Worm (Caenorhabditis elegans) whole organism, L2 larva: ENCODE data around the gene acs-7.
A peak's percentile ranks its signal among the peaks of the same experiment; 100 is the strongest.

Source experiments
- C34F6.9 ChIP-seq: fragments of 150-350 bp; optimal IDR thresholded peaks from 2 replicates; lab custom pipeline; 2014; ENCODE audit warnings: missing biosample characterization, missing genetic modification characterization
- F13H6.1 ChIP-seq: sonication (generic microtip); optimal IDR thresholded peaks from 2 replicates; lab custom pipeline; 2016; ENCODE audit warnings: missing genetic modification characterization, missing compliant biosample characterization
- ama-1 ChIP-seq: fragments of 150-350 bp; optimal IDR thresholded peaks from 2 replicates; lab custom pipeline; 2018; ENCODE audit warnings: inconsistent platforms
- ceh-16 ChIP-seq: fragments of 150-350 bp; optimal IDR thresholded peaks from 2 replicates; lab custom pipeline; 2014; ENCODE audit warnings: missing biosample characterization, missing genetic modification characterization
- crh-2 ChIP-seq: sonication (generic microtip); optimal IDR thresholded peaks from 2 replicates; lab custom pipeline; 2017; ENCODE audit warnings: missing biosample characterization, missing genetic modification characterization
- dmd-4 ChIP-seq: sonication (generic microtip); optimal IDR thresholded peaks from 2 replicates; lab custom pipeline; 2017; ENCODE audit warnings: missing biosample characterization, missing genetic modification characterization
- egl-27 ChIP-seq: sonication (generic microtip); optimal IDR thresholded peaks from 3 replicates; lab custom pipeline; 2017; ENCODE audit warnings: missing biosample characterization, missing genetic modification reagents, missing genetic modification characterization
- elt-1 ChIP-seq: fragments of 150-350 bp; optimal IDR thresholded peaks from 2 replicates; lab custom pipeline; 2014; ENCODE audit warnings: missing biosample characterization, missing genetic modification characterization
- fos-1 ChIP-seq: fragments of 150-350 bp; optimal IDR thresholded peaks from 2 replicates; lab custom pipeline; 2014; ENCODE audit warnings: missing biosample characterization, missing genetic modification characterization
- gmeb-1 ChIP-seq: fragments of 150-350 bp; optimal IDR thresholded peaks from 2 replicates; lab custom pipeline; 2014; ENCODE audit warnings: missing biosample characterization, missing genetic modification characterization
- lin-13 ChIP-seq: fragments of 150-350 bp; optimal IDR thresholded peaks from 2 replicates; lab custom pipeline; 2014; ENCODE audit warnings: missing biosample characterization, missing genetic modification reagents, missing genetic modification characterization
- lsy-2 ChIP-seq, 2 experiments: fragments of 150-350 bp in 1 of 2; sonication (generic microtip) in 1 of 2; optimal IDR thresholded peaks; 2 replicates each; lab custom pipeline; 2014 to 2017; ENCODE audit warnings: missing biosample characterization in 2 of 2, missing genetic modification characterization in 2 of 2
- mab-5 ChIP-seq: fragments of 150-350 bp; optimal IDR thresholded peaks from 2 replicates; lab custom pipeline; 2014; ENCODE audit warnings: missing biosample characterization, missing genetic modification characterization
- mbf-1 ChIP-seq: sonication (generic microtip); optimal IDR thresholded peaks from 2 replicates; lab custom pipeline; 2017; ENCODE audit warnings: missing biosample characterization, missing genetic modification characterization
- mdl-1 ChIP-seq, 2 experiments: fragments of 150-350 bp in 1 of 2; sonication (generic microtip) in 1 of 2; optimal IDR thresholded peaks; 2 replicates each; lab custom pipeline; 2017; ENCODE audit warnings: missing biosample characterization in 2 of 2, missing genetic modification characterization in 2 of 2
- nhr-10 ChIP-seq: sonication (generic microtip); optimal IDR thresholded peaks from 2 replicates; lab custom pipeline; 2017; ENCODE audit warnings: missing biosample characterization, missing genetic modification characterization
- nhr-11 ChIP-seq: fragments of 150-350 bp; optimal IDR thresholded peaks from 2 replicates; lab custom pipeline; 2014; ENCODE audit warnings: missing biosample characterization, missing genetic modification characterization
- nhr-12 ChIP-seq: fragments of 150-350 bp; optimal IDR thresholded peaks from 2 replicates; lab custom pipeline; 2014; ENCODE audit warnings: missing biosample characterization, missing genetic modification characterization
- nhr-129 ChIP-seq: fragments of 150-350 bp; optimal IDR thresholded peaks from 2 replicates; lab custom pipeline; 2014; ENCODE audit warnings: missing biosample characterization, missing genetic modification characterization
- nhr-23 ChIP-seq: fragments of 150-350 bp; optimal IDR thresholded peaks from 2 replicates; lab custom pipeline; 2014; ENCODE audit warnings: missing biosample characterization, missing genetic modification reagents, missing genetic modification characterization
- nhr-237 ChIP-seq: fragments of 150-350 bp; optimal IDR thresholded peaks from 2 replicates; lab custom pipeline; 2014; ENCODE audit warnings: missing biosample characterization, missing genetic modification characterization
- nhr-25 ChIP-seq: fragments of 150-350 bp; sonication (generic microtip); optimal IDR thresholded peaks from 3 replicates; lab custom pipeline; 2014; ENCODE audit warnings: missing biosample characterization, missing genetic modification characterization
- nhr-6 ChIP-seq: fragments of 150-350 bp; optimal IDR thresholded peaks from 2 replicates; lab custom pipeline; 2014; ENCODE audit warnings: missing biosample characterization, missing genetic modification characterization
- nhr-77 ChIP-seq: fragments of 150-350 bp; optimal IDR thresholded peaks from 2 replicates; lab custom pipeline; 2014; ENCODE audit warnings: missing biosample characterization, missing genetic modification characterization
- peb-1 ChIP-seq: fragments of 150-350 bp; optimal IDR thresholded peaks from 2 replicates; lab custom pipeline; 2014; ENCODE audit warnings: missing biosample characterization, missing genetic modification characterization
- sma-3 ChIP-seq: sonication (generic microtip); optimal IDR thresholded peaks from 2 replicates; lab custom pipeline; 2016; ENCODE audit warnings: missing genetic modification reagents, missing genetic modification characterization, missing compliant biosample characterization
- sma-9 ChIP-seq, 2 experiments: fragments of 150-350 bp in 1 of 2; sonication (generic microtip) in 1 of 2; optimal IDR thresholded peaks; 2 replicates each; lab custom pipeline; 2014 to 2016; ENCODE audit warnings: missing genetic modification characterization in 2 of 2, mild to moderate bottlenecking in 1 of 2, missing biosample characterization in 1 of 2, missing compliant biosample characterization in 1 of 2, missing genetic modification reagents in 1 of 2, moderate library complexity in 1 of 2
- unc-39 ChIP-seq: fragments of 150-350 bp; optimal IDR thresholded peaks from 2 replicates; lab custom pipeline; 2014; ENCODE audit warnings: missing biosample characterization, missing genetic modification characterization
- unc-55 ChIP-seq: fragments of 150-350 bp; sonication (generic microtip); optimal IDR thresholded peaks from 3 replicates; lab custom pipeline; 2014; ENCODE audit warnings: missing biosample characterization, missing genetic modification reagents, missing genetic modification characterization
- unc-62 ChIP-seq: fragments of 150-350 bp; optimal IDR thresholded peaks from 2 replicates; lab custom pipeline; 2014; ENCODE audit warnings: missing biosample characterization, missing genetic modification reagents, missing genetic modification characterization
- ztf-1 ChIP-seq: fragments of 200-800 bp; sonication (Bioruptor generic); conservative IDR thresholded peaks from 2 replicates; pipeline ENCODE4 v1.3.6; 2022; ENCODE audit warnings: missing genetic modification characterization, missing compliant biosample characterization
- ztf-11 ChIP-seq: sonication (generic microtip); optimal IDR thresholded peaks from 2 replicates; lab custom pipeline; 2017; ENCODE audit warnings: missing biosample characterization, missing genetic modification characterization
- ztf-4 ChIP-seq: fragments of 150-350 bp; optimal IDR thresholded peaks from 2 replicates; lab custom pipeline; 2014; ENCODE audit warnings: missing biosample characterization, missing genetic modification characterization

Gene acs-7

DNA sequence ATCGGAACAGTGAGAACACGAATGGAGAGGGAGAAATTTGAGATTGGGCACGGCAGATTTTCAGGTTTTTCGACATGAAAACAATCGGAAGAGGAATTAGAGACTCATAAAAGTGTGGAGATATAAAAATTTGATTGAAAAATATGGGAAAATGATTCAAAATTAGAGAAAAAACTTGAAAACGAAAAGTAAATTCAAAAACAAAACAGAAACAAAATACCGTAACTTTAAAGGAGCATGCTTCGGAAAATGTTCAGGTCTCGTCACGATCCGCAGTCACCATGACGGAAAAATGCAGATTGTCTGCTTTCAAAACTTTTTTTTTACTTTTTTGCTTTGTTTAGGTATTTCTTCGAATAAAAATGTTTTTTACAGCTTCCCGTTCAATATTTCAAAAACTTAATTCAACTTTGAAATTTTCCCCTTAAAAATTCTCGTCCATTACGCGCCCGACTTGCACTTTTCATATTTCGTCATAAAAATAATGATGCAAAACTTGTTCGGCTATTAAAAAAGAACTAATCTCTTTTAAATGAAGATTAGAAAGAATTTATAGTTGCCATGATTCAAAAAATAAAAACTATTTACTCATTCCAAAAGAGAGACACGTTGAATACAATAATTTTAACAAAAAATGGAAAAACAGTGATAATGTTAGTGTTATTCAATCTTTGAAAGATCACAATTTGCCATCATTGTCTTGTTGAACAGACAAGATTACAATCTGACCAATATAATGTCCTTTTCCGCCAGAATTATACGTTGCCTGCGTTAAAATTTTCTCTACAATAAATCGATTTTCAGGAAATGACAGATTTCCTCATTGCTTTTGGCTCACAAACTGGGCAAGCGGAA, 6.4 kb upstream of the acs-7 start, which contains the start of gene mtrr-1:
mtrr-1 (plus strand) TSS at position 805 of the 855 bp plus-strand sequence.
- TF ChIP-seq fos-1 (tag; lab: Kevin White, UChicago): peak; percentile 6
- TF ChIP-seq ztf-4 (tag; lab: Kevin White, UChicago): peak; percentile 52
- TF ChIP-seq lin-13 (GFP tag; lab: Kevin White, UChicago): peak; percentile 11
- peak in 1 of 2 experiments; percentile 86 for TF ChIP-seq lsy-2 (tag; optimal IDR thresholded peaks at IDR 0.05; lab: Kevin White, UChicago)
- peak; percentile 48 for TF ChIP-seq mab-5
- TF ChIP-seq C34F6.9 (tag; lab: Kevin White, UChicago): peak; percentile 2
- TF ChIP-seq ceh-16 (tag; lab: Kevin White, UChicago): no peak
- peak; percentile 66 for TF ChIP-seq unc-55
- TF ChIP-seq crh-2 (tag; lab: Kevin White, UChicago): peak; percentile 30
- TF ChIP-seq ama-1 (lab: Kevin White, UChicago): peak; percentile 58
- no peak for TF ChIP-seq nhr-11 (tag; lab: Kevin White, UChicago)
- TF ChIP-seq nhr-25 (tag; lab: Kevin White, UChicago): peak; percentile 3
- no peak for TF ChIP-seq mbf-1 (tag; lab: Kevin White, UChicago)
- no peak for TF ChIP-seq mdl-1 (tag; optimal IDR thresholded peaks at IDR 0.05; lab: Kevin White, UChicago)
- TF ChIP-seq dmd-4 (tag; lab: Kevin White, UChicago): no peak
- TF ChIP-seq sma-9 (GFP tag; optimal IDR thresholded peaks at IDR 0.05; lab: Kevin White, UChicago): peak; percentile 53
- TF ChIP-seq sma-9 (tag; optimal IDR thresholded peaks at IDR 0.05; lab: Kevin White, UChicago): no peak
- no peak for TF ChIP-seq gmeb-1 (tag; lab: Kevin White, UChicago)
- TF ChIP-seq, all 48 proteins: peak for 11

DNA sequence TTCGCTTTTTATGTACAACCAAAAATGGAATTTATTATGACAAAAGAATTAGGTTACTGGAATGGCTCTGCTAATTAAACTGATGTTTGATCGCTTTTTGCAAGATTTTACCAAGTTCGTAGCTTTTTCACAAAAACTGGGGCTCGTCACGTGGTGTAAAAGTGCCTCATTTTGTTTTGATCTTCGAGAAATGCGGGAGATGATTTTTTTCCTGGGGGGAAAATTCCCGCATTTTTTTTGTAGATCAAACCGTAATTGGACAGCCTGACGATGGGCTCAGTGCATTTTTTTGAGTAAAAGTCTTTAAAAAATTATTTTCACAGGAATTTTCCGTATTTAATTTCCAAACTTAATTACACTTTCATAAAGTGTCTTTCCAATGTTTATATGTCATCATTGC, 2.7 kb upstream of the acs-7 start:
- TF ChIP-seq unc-39 (tag; lab: Kevin White, UChicago): no peak
- TF ChIP-seq dmd-4 (tag; lab: Kevin White, UChicago): no peak
- TF ChIP-seq fos-1 (tag; lab: Kevin White, UChicago): no peak
- TF ChIP-seq unc-62: no peak
- no peak for TF ChIP-seq nhr-237
- TF ChIP-seq peb-1 (tag; lab: Kevin White, UChicago): no peak
- no peak for TF ChIP-seq nhr-10 (tag; lab: Kevin White, UChicago)

- TF ChIP-seq unc-55: no peak
- no peak for TF ChIP-seq ztf-11 (tag; lab: Kevin White, UChicago)
- no peak for TF ChIP-seq ztf-4 (tag; lab: Kevin White, UChicago)
- TF ChIP-seq dmd-4 (tag; lab: Kevin White, UChicago): no peak
- no peak for TF ChIP-seq mbf-1 (tag; lab: Kevin White, UChicago)
- TF ChIP-seq, all 48 proteins: peak for 0
Measured at ce11 chrII:9295678-9296077, 3.9 kb downstream of the acs-7 start, which contains the start of gene C01G6.9. Gene C01G6.9, minus strand, starts transcription at chrII:9295818.

ce11 chrII:9299679-9300078, 7.9 kb downstream of the acs-7 start:
- TF ChIP-seq nhr-77 (tag; lab: Kevin White, UChicago) (no peak), F13H6.1 (peak; percentile 1), elt-1 (tag; lab: Kevin White, UChicago) (no peak), nhr-6 (no peak), lsy-2 (tag; optimal IDR thresholded peaks at IDR 0.05; lab: Kevin White, UChicago) (peak in 1 of 2 experiments; percentile 21), sma-9 (GFP tag; optimal IDR thresholded peaks at IDR 0.05; lab: Kevin White, UChicago) (peak; percentile 23), sma-9 (tag; optimal IDR thresholded peaks at IDR 0.05; lab: Kevin White, UChicago) (no peak), unc-55 (peak; percentile 23), C34F6.9 (tag; lab: Kevin White, UChicago) (no peak), nhr-10 (tag; lab: Kevin White, UChicago) (no peak), nhr-237 (no peak), egl-27 (tag; lab: Kevin White, UChicago) (no peak), mab-5 (peak; percentile 93), ztf-1 (GFP tag; lab: Robert Waterston, UW) (no peak), ztf-4 (tag; lab: Kevin White, UChicago) (no peak), sma-3 (GFP tag; lab: Kevin White, UChicago) (no peak), nhr-129 (tag; lab: Kevin White, UChicago) (peak; percentile 25)
- TF ChIP-seq, all 48 proteins: peak for 6

- TF ChIP-seq nhr-23 (tag; lab: Kevin White, UChicago) (no peak), nhr-12 (tag; lab: Kevin White, UChicago) (no peak), sma-9 (GFP tag; optimal IDR thresholded peaks at IDR 0.05; lab: Kevin White, UChicago) (peak; percentile 34), sma-9 (tag; optimal IDR thresholded peaks at IDR 0.05; lab: Kevin White, UChicago) (no peak), crh-2 (tag; lab: Kevin White, UChicago) (peak; percentile 14), fos-1 (tag; lab: Kevin White, UChicago) (peak; percentile 91), F13H6.1 (peak; percentile 42)
Measured at ce11 chrII:9301065-9301464, 9.2 kb downstream of the acs-7 start.
